Worm (Caenorhabditis elegans) whole organism, early embryonic: Measurements from ENCODE around the gene btb-2.

Source experiments
- B0310.2 ChIP-seq: sonication (generic microtip); optimal IDR thresholded peaks from 2 replicates; lab custom pipeline; 2016; ENCODE audit warnings: mild to moderate bottlenecking, missing genetic modification characterization, missing compliant biosample characterization
- aly-1 ChIP-seq: sonication (generic microtip); optimal IDR thresholded peaks from 2 replicates; lab custom pipeline; 2016; ENCODE audit warnings: missing genetic modification characterization, missing compliant biosample characterization
- ama-1 ChIP-seq: fragments of 150-350 bp; optimal IDR thresholded peaks from 2 replicates; lab custom pipeline; 2014
- ceh-13 ChIP-seq: fragments of 200-800 bp; sonication (Bioruptor generic); optimal IDR thresholded peaks from 2 replicates; lab custom pipeline; 2018; ENCODE audit warnings: mild to moderate bottlenecking, missing genetic modification characterization, missing compliant biosample characterization
- ceh-36 ChIP-seq: sonication (generic microtip); optimal IDR thresholded peaks from 2 replicates; lab custom pipeline; 2016; ENCODE audit warnings: missing genetic modification characterization, inconsistent platforms, missing compliant biosample characterization
- hmbx-1 ChIP-seq: sonication (generic microtip); optimal IDR thresholded peaks from 2 replicates; lab custom pipeline; 2016; ENCODE audit warnings: mild to moderate bottlenecking, missing genetic modification characterization, missing compliant biosample characterization
- hnd-1 ChIP-seq: sonication (generic microtip); optimal IDR thresholded peaks from 2 replicates; lab custom pipeline; 2016; ENCODE audit warnings: missing genetic modification characterization, missing compliant biosample characterization
- pes-1 ChIP-seq: fragments of 200-800 bp; sonication (Bioruptor generic); IDR thresholded peaks from 2 replicates; pipeline ENCODE4 v1.3.6; 2022; ENCODE audit warnings: missing genetic modification reagents, missing genetic modification characterization, missing compliant biosample characterization
- scrt-1 ChIP-seq: fragments of 200-800 bp; sonication (Bioruptor generic); IDR thresholded peaks from 2 replicates; pipeline ENCODE4 v1.3.6; 2022; ENCODE audit warnings: missing genetic modification characterization, missing compliant biosample characterization

DNA sequence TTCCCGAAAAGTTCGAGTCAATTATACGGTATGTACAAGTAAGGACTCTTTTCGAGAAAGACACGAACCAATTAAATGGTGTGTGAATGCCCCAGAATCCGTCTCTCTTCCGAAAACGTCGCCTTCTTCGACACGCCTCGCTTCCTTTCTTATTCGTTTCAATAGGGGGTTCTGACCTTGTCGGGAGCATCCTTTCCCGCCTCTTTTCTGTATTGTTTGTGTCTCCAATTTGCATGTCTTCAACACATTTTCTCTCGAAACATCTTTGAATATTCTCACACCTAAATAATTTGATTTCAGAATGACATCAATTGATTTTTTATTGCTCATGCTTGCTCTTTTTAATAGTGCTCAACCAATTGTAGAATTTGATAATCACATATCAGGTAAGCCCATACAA lies 39.4 kb downstream of the btb-2 start, which contains the start of gene cutl-16:
- no peak for TF ChIP-seq ama-1
- no peak for TF ChIP-seq ceh-13 (GFP tag; lab: Kevin White, UChicago)
- TF ChIP-seq hnd-1 (tag; lab: Kevin White, UChicago): no peak
- no peak for TF ChIP-seq ceh-36
- TF ChIP-seq hmbx-1 (tag; lab: Kevin White, UChicago): no peak
- no peak for TF ChIP-seq pes-1
- no peak for TF ChIP-seq aly-1 (tag; lab: Kevin White, UChicago)
- no peak for TF ChIP-seq B0310.2 (tag; lab: Kevin White, UChicago)
- TF ChIP-seq scrt-1 (GFP tag; lab: Robert Waterston, UW): no peak
